Fruit fly (Drosophila melanogaster) whole organism, embryonic: ENCODE measurements around the gene Snx3.
A peak's percentile ranks its signal among the peaks of the same experiment; 100 is the strongest.

ENCODE experiments used
- BEAF-32 ChIP-seq: fragments of 200-800 bp; sonication (Bioruptor generic); optimal IDR thresholded peaks from 3 replicates; lab custom pipeline; 2017; ENCODE audit warnings: missing biosample characterization, missing genetic modification characterization, mild to moderate bottlenecking, moderate library complexity, missing genetic modification reagents
- CG12769 ChIP-seq: fragments of 200-800 bp; sonication (Bioruptor generic); optimal IDR thresholded peaks from 2 replicates; lab custom pipeline; 2019; ENCODE audit warnings: missing biosample characterization, mild to moderate bottlenecking, missing genetic modification characterization, moderate library complexity
- CG13287 ChIP-seq: fragments of 200-800 bp; sonication (Bioruptor generic); IDR thresholded peaks from 2 replicates; pipeline ENCODE4 v1.3.6; 2022; ENCODE audit warnings: missing biosample characterization, missing genetic modification characterization; ENCODE audit not compliant: partially characterized antibody
- CG13424 ChIP-seq: fragments of 200-800 bp; sonication (Bioruptor generic); optimal IDR thresholded peaks from 2 replicates; lab custom pipeline; 2019; ENCODE audit warnings: missing biosample characterization, mild to moderate bottlenecking, missing genetic modification characterization, moderate library complexity
- CG13894 ChIP-seq: fragments of 200-800 bp; sonication (Bioruptor generic); optimal IDR thresholded peaks from 3 replicates; lab custom pipeline; 2018; ENCODE audit warnings: missing biosample characterization, mild to moderate bottlenecking, missing genetic modification characterization, moderate library complexity
- CG17361 ChIP-seq: fragments of 200-800 bp; sonication (Bioruptor generic); IDR thresholded peaks from 3 replicates; pipeline ENCODE4 v1.3.6; 2022; ENCODE audit warnings: missing biosample characterization, missing genetic modification characterization
- CG1832 ChIP-seq: fragments of 200-800 bp; sonication (Bioruptor generic); optimal IDR thresholded peaks from 2 replicates; lab custom pipeline; 2017; ENCODE audit warnings: missing biosample characterization, mild to moderate bottlenecking, missing genetic modification characterization, inconsistent platforms
- CG30403 ChIP-seq: fragments of 200-800 bp; sonication (Bioruptor generic); optimal IDR thresholded peaks from 3 replicates; lab custom pipeline; 2016; ENCODE audit warnings: missing biosample characterization, missing genetic modification characterization
- CG3995 ChIP-seq: fragments of 200-800 bp; sonication (Bioruptor generic); optimal IDR thresholded peaks from 3 replicates; lab custom pipeline; 2016; ENCODE audit warnings: missing biosample characterization, missing genetic modification characterization
- CG4282 ChIP-seq: fragments of 200-800 bp; sonication (Bioruptor generic); optimal IDR thresholded peaks from 2 replicates; lab custom pipeline; 2016; ENCODE audit warnings: missing biosample characterization, missing genetic modification characterization
- CG6813 ChIP-seq: fragments of 200-800 bp; sonication (Bioruptor generic); optimal IDR thresholded peaks from 2 replicates; lab custom pipeline; 2017; ENCODE audit warnings: missing biosample characterization, missing genetic modification characterization, mild to moderate bottlenecking, moderate library complexity, missing genetic modification reagents
- CG7372 ChIP-seq: fragments of 200-800 bp; sonication (Bioruptor generic); IDR thresholded peaks from 2 replicates; pipeline ENCODE4 v1.3.6; 2022; ENCODE audit warnings: missing biosample characterization, missing genetic modification characterization
- CG8924 ChIP-seq: fragments of 200-800 bp; optimal IDR thresholded peaks from 3 replicates; lab custom pipeline; 2019; ENCODE audit warnings: missing biosample characterization, mild to moderate bottlenecking, missing genetic modification characterization, moderate library complexity
- CHES-1-like ChIP-seq: fragments of 200-800 bp; sonication (Bioruptor generic); optimal IDR thresholded peaks from 2 replicates; lab custom pipeline; 2016; ENCODE audit warnings: missing biosample characterization, missing genetic modification characterization
- CoRest ChIP-seq: fragments of 200-800 bp; sonication (Bioruptor generic); optimal IDR thresholded peaks from 3 replicates; lab custom pipeline; 2018; ENCODE audit warnings: missing biosample characterization, mild to moderate bottlenecking, missing genetic modification characterization, moderate library complexity
- Dfd ChIP-seq, 2 experiments: fragments of >200 bp; optimal IDR thresholded peaks; 2 replicates each; lab custom pipeline; 2017; ENCODE audit warnings: missing biosample characterization in 2 of 2, missing genetic modification characterization in 2 of 2
- Elba2 ChIP-seq: fragments of 200-800 bp; sonication (Bioruptor generic); optimal IDR thresholded peaks from 3 replicates; lab custom pipeline; 2016; ENCODE audit warnings: missing biosample characterization, missing genetic modification characterization
- HLH54F ChIP-seq: fragments of 200-800 bp; sonication (Bioruptor generic); optimal IDR thresholded peaks from 3 replicates; lab custom pipeline; 2016; ENCODE audit warnings: missing biosample characterization, missing genetic modification characterization
- Hmr ChIP-seq: fragments of 200-800 bp; sonication (Bioruptor generic); optimal IDR thresholded peaks from 3 replicates; lab custom pipeline; 2017; ENCODE audit warnings: mild to moderate bottlenecking, missing biosample characterization, missing genetic modification reagents, missing genetic modification characterization
- Kr ChIP-seq: fragments of 200-800 bp; sonication (Bioruptor generic); optimal IDR thresholded peaks from 2 replicates; lab custom pipeline; 2017; ENCODE audit warnings: missing biosample characterization, mild to moderate bottlenecking, missing genetic modification characterization
- Meics ChIP-seq: fragments of 200-800 bp; sonication (Bioruptor generic); optimal IDR thresholded peaks from 2 replicates; lab custom pipeline; 2017; ENCODE audit warnings: missing biosample characterization, mild to moderate bottlenecking, missing genetic modification characterization
- Rfx ChIP-seq: fragments of 200-800 bp; sonication (Bioruptor generic); IDR thresholded peaks from 2 replicates; pipeline ENCODE4 v1.3.6; 2022; ENCODE audit warnings: missing biosample characterization, missing genetic modification characterization
- Sin3A ChIP-seq: fragments of >200 bp; optimal IDR thresholded peaks from 2 replicates; lab custom pipeline; 2018
- Vsx1 ChIP-seq: fragments of 200-800 bp; sonication (Bioruptor generic); optimal IDR thresholded peaks from 2 replicates; lab custom pipeline; 2017; ENCODE audit warnings: missing biosample characterization, mild to moderate bottlenecking, missing genetic modification characterization, missing genetic modification reagents
- ac ChIP-seq: fragments of 200-800 bp; sonication (Bioruptor generic); optimal IDR thresholded peaks from 3 replicates; lab custom pipeline; 2017; ENCODE audit warnings: missing biosample characterization, mild to moderate bottlenecking, missing genetic modification characterization
- bsh ChIP-seq, 2 experiments: fragments of 200-800 bp; sonication (Bioruptor generic); optimal IDR thresholded peaks; 2 replicates each; lab custom pipeline; 2017 to 2018; ENCODE audit warnings: mild to moderate bottlenecking in 2 of 2, missing biosample characterization in 2 of 2, missing genetic modification characterization in 2 of 2, moderate library complexity in 1 of 2
- dysf ChIP-seq: fragments of 200-800 bp; sonication (Bioruptor generic); IDR thresholded peaks from 3 replicates; pipeline ENCODE4 v1.3.6; 2022; ENCODE audit warnings: missing biosample characterization, missing genetic modification characterization
- ftz-f1 ChIP-seq: fragments of 200-800 bp; sonication (Bioruptor generic); optimal IDR thresholded peaks from 2 replicates; lab custom pipeline; 2016; ENCODE audit warnings: missing biosample characterization, missing genetic modification characterization
- hbn ChIP-seq: fragments of 200-800 bp; sonication (Bioruptor generic); IDR thresholded peaks from 2 replicates; pipeline ENCODE4 v1.3.6; 2022; ENCODE audit warnings: missing biosample characterization, missing genetic modification characterization; ENCODE audit not compliant: partially characterized antibody
- kay ChIP-seq: fragments of 200-800 bp; sonication (Bioruptor generic); optimal IDR thresholded peaks from 2 replicates; lab custom pipeline; 2016; ENCODE audit warnings: missing biosample characterization, missing genetic modification characterization
- lab ChIP-seq: fragments of 200-800 bp; sonication (Bioruptor generic); optimal IDR thresholded peaks from 3 replicates; lab custom pipeline; 2017; ENCODE audit warnings: missing biosample characterization, missing genetic modification characterization, mild to moderate bottlenecking, moderate library complexity, missing genetic modification reagents
- nom ChIP-seq: fragments of 200-800 bp; sonication (Bioruptor generic); optimal IDR thresholded peaks from 2 replicates; lab custom pipeline; 2017; ENCODE audit warnings: missing biosample characterization, missing genetic modification characterization, mild to moderate bottlenecking, moderate library complexity, missing genetic modification reagents
- odd ChIP-seq: fragments of 200-800 bp; sonication (Bioruptor generic); optimal IDR thresholded peaks from 2 replicates; lab custom pipeline; 2017; ENCODE audit warnings: missing biosample characterization, mild to moderate bottlenecking, missing genetic modification characterization
- org-1 ChIP-seq: fragments of 200-800 bp; sonication (Bioruptor generic); optimal IDR thresholded peaks from 2 replicates; lab custom pipeline; 2017; ENCODE audit warnings: missing biosample characterization, missing genetic modification characterization
- pan ChIP-seq, 4 experiments: fragments of >200 bp in 3 of 4; fragments of 200-800 bp in 1 of 4; sonication (Bioruptor generic) in 1 of 4; optimal IDR thresholded peaks in 3 of 4; IDR thresholded peaks in 1 of 4; 2 replicates each; pipeline versions ENCODE4 v1.3.6 to Lab custom; 2017 to 2022; ENCODE audit warnings: missing biosample characterization in 2 of 4, missing genetic modification characterization in 2 of 4, mixed read lengths in 1 of 4
- pum ChIP-seq: fragments of 200-800 bp; sonication (Bioruptor generic); optimal IDR thresholded peaks from 2 replicates; lab custom pipeline; 2016; ENCODE audit warnings: missing biosample characterization, missing genetic modification characterization
- sc ChIP-seq, 3 experiments: fragments of >200 bp in 2 of 3; fragments of 200-800 bp in 1 of 3; sonication (Bioruptor generic) in 1 of 3; optimal IDR thresholded peaks; 2 replicates in 2 of 3; 3 replicates in 1 of 3; lab custom pipeline; 2017; ENCODE audit warnings: mild to moderate bottlenecking in 1 of 3, missing biosample characterization in 1 of 3, missing genetic modification characterization in 1 of 3, missing genetic modification reagents in 1 of 3
- scrt ChIP-seq: fragments of 200-800 bp; sonication (Bioruptor generic); optimal IDR thresholded peaks from 2 replicates; lab custom pipeline; 2018; ENCODE audit warnings: missing biosample characterization, mild to moderate bottlenecking, missing genetic modification characterization, moderate library complexity
- tap ChIP-seq: fragments of 200-800 bp; optimal IDR thresholded peaks from 3 replicates; lab custom pipeline; 2019; ENCODE audit warnings: missing biosample characterization, mild to moderate bottlenecking, missing genetic modification characterization, moderate library complexity
- tll ChIP-seq, 2 experiments: fragments of 200-800 bp in 1 of 2; fragments of >200 bp in 1 of 2; sonication (Bioruptor generic) in 1 of 2; optimal IDR thresholded peaks; 2 replicates each; lab custom pipeline; 2017 to 2019; ENCODE audit warnings: missing biosample characterization in 2 of 2, missing genetic modification characterization in 2 of 2, mild to moderate bottlenecking in 1 of 2, moderate library complexity in 1 of 2
- z ChIP-seq: fragments of 200-800 bp; sonication (Bioruptor generic); IDR thresholded peaks from 3 replicates; pipeline ENCODE4 v1.3.6; 2022; ENCODE audit warnings: missing biosample characterization, missing genetic modification characterization
- zen2 ChIP-seq: fragments of 200-800 bp; sonication (Bioruptor generic); IDR thresholded peaks from 3 replicates; pipeline ENCODE4 v1.3.6; 2022; ENCODE audit warnings: missing biosample characterization, missing genetic modification characterization; ENCODE audit not compliant: partially characterized antibody

Gene Snx3

DNA sequence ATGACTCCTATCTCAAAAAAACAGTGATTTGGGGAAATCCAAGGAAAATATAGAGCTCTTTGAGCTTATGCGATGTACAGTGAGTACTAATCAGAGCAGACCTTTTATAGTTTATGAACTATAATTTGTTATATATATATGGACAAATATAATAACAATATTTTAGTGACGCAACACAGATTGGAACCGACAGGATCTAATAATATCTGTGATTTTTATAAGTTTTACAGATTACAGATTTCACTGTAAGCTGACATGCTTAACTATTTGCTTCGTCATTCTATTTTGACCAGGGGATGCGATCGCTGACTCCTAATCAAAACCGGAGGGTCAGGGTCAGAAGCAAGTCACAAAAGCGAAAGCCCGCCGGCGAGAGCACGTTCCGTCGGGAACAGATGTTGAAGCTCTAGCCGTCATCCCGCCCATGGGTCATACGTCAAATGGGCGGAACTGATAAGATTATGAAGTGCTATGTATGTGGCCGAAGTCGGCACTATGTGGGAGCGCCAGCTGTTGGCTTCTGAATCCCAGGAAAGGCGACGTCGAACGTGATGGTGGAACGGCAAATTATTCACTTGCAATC is 46.3 kb downstream of the Snx3 start, which contains the start of gene Gnmt (continued):
- TF ChIP-seq CG3995 (GFP tag; lab: Kevin White, UChicago) = no peak
- TF ChIP-seq CG17361 (GFP tag; lab: Robert Waterston, UW) = no peak
- TF ChIP-seq nom = no peak
- peak in 1 of 2 experiments; percentile 10 for TF ChIP-seq bsh (GFP tag; optimal IDR thresholded peaks at IDR 0.05; lab: Kevin White, UChicago)
- TF ChIP-seq CHES-1-like (GFP tag; lab: Kevin White, UChicago) = no peak
- no peak for TF ChIP-seq Elba2 (GFP tag; lab: Kevin White, UChicago)
- no peak for TF ChIP-seq CG8924 (tag; lab: Kevin White, UChicago)
- TF ChIP-seq ac (GFP tag; lab: Kevin White, UChicago) = no peak
- TF ChIP-seq pan (optimal IDR thresholded peaks at IDR 0.05; lab: Kevin White, UChicago) = no peak
- TF ChIP-seq pan (GFP tag; optimal IDR thresholded peaks at IDR 0.05 in 1 of 2, IDR thresholded peaks at IDR 0.05 in 1 of 2) = peak in 1 of 2 experiments; percentile 16
- TF ChIP-seq CG1832 = no peak
- TF ChIP-seq z (GFP tag; lab: Robert Waterston, UW) = no peak
- no peak for TF ChIP-seq CG4282 (GFP tag; lab: Kevin White, UChicago)
- peak; percentile 56 for TF ChIP-seq Rfx (GFP tag; lab: Robert Waterston, UW)
- TF ChIP-seq HLH54F (GFP tag; lab: Kevin White, UChicago) = no peak
- TF ChIP-seq CG7372 (GFP tag; lab: Robert Waterston, UW) = no peak
- peak; percentile 26 for TF ChIP-seq ftz-f1 (GFP tag; lab: Kevin White, UChicago)
- no peak for TF ChIP-seq Dfd (GFP tag; optimal IDR thresholded peaks at IDR 0.05; lab: Kevin White, UChicago)
- TF ChIP-seq tap (tag; lab: Kevin White, UChicago) = no peak
- TF ChIP-seq Meics (GFP tag; lab: Kevin White, UChicago) = peak; percentile 44
- peak; percentile 21 for TF ChIP-seq Hmr (GFP tag; lab: Kevin White, UChicago)
- no peak for TF ChIP-seq odd (GFP tag; lab: Kevin White, UChicago)
- no peak for TF ChIP-seq scrt
- no peak for TF ChIP-seq hbn (GFP tag; lab: Robert Waterston, UW)
- no peak for TF ChIP-seq org-1 (GFP tag; lab: Kevin White, UChicago)
- TF ChIP-seq lab (GFP tag; lab: Kevin White, UChicago) = peak; percentile 22
- TF ChIP-seq Kr (GFP tag; lab: Kevin White, UChicago) = no peak
- no peak for TF ChIP-seq CG13287
- no peak for TF ChIP-seq pum (GFP tag; lab: Kevin White, UChicago)
- no peak for TF ChIP-seq CG13424
- TF ChIP-seq BEAF-32 (GFP tag; lab: Kevin White, UChicago) = no peak
- TF ChIP-seq kay (GFP tag; lab: Kevin White, UChicago) = no peak
- TF ChIP-seq, all 482 proteins: peak for 32

- TF ChIP-seq tll (GFP tag; optimal IDR thresholded peaks at IDR 0.05; lab: Kevin White, UChicago) (no peak), CG13894 (no peak), CG12769 (no peak), Sin3A (lab: Kevin White, UChicago) (no peak), CG30403 (no peak), sc (optimal IDR thresholded peaks at IDR 0.05; lab: Kevin White, UChicago) (no peak), sc (GFP tag; optimal IDR thresholded peaks at IDR 0.05; lab: Kevin White, UChicago) (no peak), dysf (GFP tag; lab: Robert Waterston, UW) (no peak), zen2 (GFP tag; lab: Robert Waterston, UW) (no peak), CoRest (tag; lab: Kevin White, UChicago) (no peak), Vsx1 (GFP tag; lab: Kevin White, UChicago) (no peak), CG6813 (GFP tag; lab: Kevin White, UChicago) (no peak)
These were observed 48.3 kb downstream of the Snx3 start, which contains the start of gene CG43630 for dm6 chr3R:12676160-12676559. CG43630 (minus strand) TSS chr3R:12676260.
